Worm (Caenorhabditis elegans) whole organism, mixed stage, embryonic: Measurements from ENCODE around the gene arl-5.

Source experiments
- ces-1 ChIP-seq: fragments of 150-350 bp; optimal IDR thresholded peaks from 2 replicates; lab custom pipeline; 2014; ENCODE audit warnings: missing biosample characterization, missing genetic modification reagents, missing genetic modification characterization
- cnd-1 ChIP-seq: fragments of 200-800 bp; sonication (Bioruptor generic); optimal IDR thresholded peaks from 2 replicates; lab custom pipeline; 2018; ENCODE audit warnings: mild to moderate bottlenecking, missing genetic modification characterization, missing compliant biosample characterization
- elt-1 ChIP-seq: sonication (generic microtip); optimal IDR thresholded peaks from 2 replicates; lab custom pipeline; 2017; ENCODE audit warnings: missing genetic modification characterization, mild to moderate bottlenecking, missing compliant biosample characterization, antibody characterized with exemption, moderate library complexity, borderline replicate concordance; ENCODE audit not compliant: insufficient read depth
- lsy-2 ChIP-seq: fragments of 150-350 bp; optimal IDR thresholded peaks from 2 replicates; lab custom pipeline; 2014; ENCODE audit warnings: missing biosample characterization, missing genetic modification characterization
- nhr-28 ChIP-seq: fragments of 150-350 bp; optimal IDR thresholded peaks from 2 replicates; lab custom pipeline; 2014; ENCODE audit warnings: missing biosample characterization, missing genetic modification characterization
- unc-62 ChIP-seq: fragments of 150-350 bp; optimal IDR thresholded peaks from 2 replicates; lab custom pipeline; 2014; ENCODE audit warnings: missing biosample characterization, missing genetic modification reagents, missing genetic modification characterization

- TF ChIP-seq nhr-28 (tag; lab: Kevin White, UChicago) (no peak), lsy-2 (no peak), cnd-1 (tag; lab: Kevin White, UChicago) (no peak), unc-62 (GFP tag; lab: Kevin White, UChicago) (peak; percentile 4), elt-1 (tag; lab: Kevin White, UChicago) (no peak), ces-1 (GFP tag; lab: Kevin White, UChicago) (no peak)
Measured at ce11 chrIII:9807560-9808046, 15.4 kb upstream of the arl-5 start.
